Worm (Caenorhabditis elegans) whole organism, mixed stage, embryonic: ENCODE measurements around the gene mrpl-28.
A peak's percentile ranks its signal among the peaks of the same experiment; 100 is the strongest.

Experiments
- M03D4.4 ChIP-seq: sonication (generic microtip); optimal IDR thresholded peaks from 2 replicates; lab custom pipeline; 2017; ENCODE audit warnings: mild to moderate bottlenecking, missing genetic modification characterization, missing compliant biosample characterization
- bed-3 ChIP-seq: fragments of 200-800 bp; sonication (Bioruptor generic); optimal IDR thresholded peaks from 3 replicates; lab custom pipeline; 2018; ENCODE audit warnings: mild to moderate bottlenecking, missing genetic modification characterization, moderate library complexity, missing compliant biosample characterization
- blmp-1 ChIP-seq: fragments of 150-350 bp; optimal IDR thresholded peaks from 2 replicates; lab custom pipeline; 2014; ENCODE audit warnings: missing biosample characterization, missing genetic modification characterization
- ces-1 ChIP-seq: fragments of 150-350 bp; optimal IDR thresholded peaks from 2 replicates; lab custom pipeline; 2014; ENCODE audit warnings: missing biosample characterization, missing genetic modification reagents, missing genetic modification characterization
- cnd-1 ChIP-seq: fragments of 200-800 bp; sonication (Bioruptor generic); optimal IDR thresholded peaks from 2 replicates; lab custom pipeline; 2018; ENCODE audit warnings: mild to moderate bottlenecking, missing genetic modification characterization, missing compliant biosample characterization
- elt-1 ChIP-seq: sonication (generic microtip); optimal IDR thresholded peaks from 2 replicates; lab custom pipeline; 2017; ENCODE audit warnings: missing genetic modification characterization, mild to moderate bottlenecking, missing compliant biosample characterization, antibody characterized with exemption, moderate library complexity, borderline replicate concordance; ENCODE audit not compliant: insufficient read depth
- elt-3 ChIP-seq: fragments of 150-350 bp; optimal IDR thresholded peaks from 2 replicates; lab custom pipeline; 2014; ENCODE audit warnings: missing biosample characterization, missing genetic modification characterization
- flh-1 ChIP-seq: fragments of 200-800 bp; sonication (Bioruptor generic); optimal IDR thresholded peaks from 2 replicates; lab custom pipeline; 2018; ENCODE audit warnings: mild to moderate bottlenecking, missing genetic modification characterization, moderate library complexity, missing compliant biosample characterization
- ham-2 ChIP-seq: fragments of 200-800 bp; sonication (Bioruptor generic); optimal IDR thresholded peaks from 2 replicates; lab custom pipeline; 2018; ENCODE audit warnings: mild to moderate bottlenecking, missing genetic modification characterization, missing compliant biosample characterization
- lin-13 ChIP-seq: fragments of 150-350 bp; optimal IDR thresholded peaks from 2 replicates; lab custom pipeline; 2014; ENCODE audit warnings: missing biosample characterization, missing genetic modification characterization
- lsy-2 ChIP-seq: fragments of 150-350 bp; optimal IDR thresholded peaks from 2 replicates; lab custom pipeline; 2014; ENCODE audit warnings: missing biosample characterization, missing genetic modification characterization
- mep-1 ChIP-seq: fragments of 150-350 bp; optimal IDR thresholded peaks from 2 replicates; lab custom pipeline; 2017; ENCODE audit warnings: missing biosample characterization, missing genetic modification reagents, missing genetic modification characterization, inconsistent platforms
- mls-2 ChIP-seq: sonication (generic microtip); optimal IDR thresholded peaks from 2 replicates; lab custom pipeline; 2016; ENCODE audit warnings: mild to moderate bottlenecking, missing genetic modification characterization, moderate library complexity, missing compliant biosample characterization
- nhr-2 ChIP-seq: fragments of 150-350 bp; optimal IDR thresholded peaks from 2 replicates; lab custom pipeline; 2014; ENCODE audit warnings: missing biosample characterization, missing genetic modification characterization
- nhr-28 ChIP-seq: fragments of 150-350 bp; optimal IDR thresholded peaks from 2 replicates; lab custom pipeline; 2014; ENCODE audit warnings: missing biosample characterization, missing genetic modification characterization
- nhr-76 ChIP-seq: sonication (generic microtip); optimal IDR thresholded peaks from 2 replicates; lab custom pipeline; 2017; ENCODE audit warnings: missing biosample characterization, missing genetic modification characterization
- pha-4 ChIP-seq: fragments of 150-350 bp; optimal IDR thresholded peaks from 2 replicates; lab custom pipeline; 2018; ENCODE audit warnings: missing biosample characterization, missing genetic modification reagents, missing genetic modification characterization
- snpc-4 ChIP-seq: fragments of 150-350 bp; optimal IDR thresholded peaks from 2 replicates; lab custom pipeline; 2014; ENCODE audit warnings: missing biosample characterization, missing genetic modification characterization
- sptf-1 ChIP-seq: sonication (generic microtip); optimal IDR thresholded peaks from 2 replicates; lab custom pipeline; 2017; ENCODE audit warnings: mild to moderate bottlenecking, missing genetic modification characterization, moderate library complexity, missing compliant biosample characterization
- tbx-8 ChIP-seq: fragments of 200-800 bp; sonication (Bioruptor generic); optimal IDR thresholded peaks from 2 replicates; lab custom pipeline; 2018; ENCODE audit warnings: mild to moderate bottlenecking, missing genetic modification characterization, moderate library complexity, missing compliant biosample characterization
- unc-120 ChIP-seq: sonication (generic microtip); optimal IDR thresholded peaks from 2 replicates; lab custom pipeline; 2017; ENCODE audit warnings: missing genetic modification characterization, missing compliant biosample characterization; ENCODE audit not compliant: poor library complexity, severe bottlenecking
- unc-39 ChIP-seq: fragments of 150-350 bp; optimal IDR thresholded peaks from 2 replicates; lab custom pipeline; 2014; ENCODE audit warnings: missing biosample characterization, missing genetic modification characterization
- unc-62 ChIP-seq: fragments of 150-350 bp; optimal IDR thresholded peaks from 2 replicates; lab custom pipeline; 2014; ENCODE audit warnings: missing biosample characterization, missing genetic modification reagents, missing genetic modification characterization
- ztf-11 ChIP-seq: fragments of 150-350 bp; optimal IDR thresholded peaks from 2 replicates; lab custom pipeline; 2014; ENCODE audit warnings: missing biosample characterization, missing genetic modification characterization

Gene mrpl-28

DNA sequence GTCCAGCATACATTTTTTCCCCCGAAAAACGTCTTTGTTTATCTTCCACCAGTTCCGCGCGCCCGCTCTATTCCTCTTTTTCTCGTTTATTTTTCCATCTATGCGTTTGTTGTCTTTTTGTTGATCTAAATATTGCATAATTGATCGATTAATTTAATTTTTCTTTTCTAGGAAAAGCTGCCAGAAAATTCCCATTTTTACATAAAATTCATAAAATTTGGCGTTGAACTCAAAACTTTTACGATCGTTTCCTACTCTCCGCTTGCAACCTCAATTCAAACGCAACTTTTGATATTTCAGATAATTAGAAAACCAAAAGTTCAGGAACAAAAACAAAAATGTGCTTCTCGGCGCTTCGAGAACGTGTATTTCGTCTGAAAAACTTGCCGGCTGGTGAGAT is 46.9 kb downstream of the mrpl-28 start, which contains the start of gene C50D2.2:
TSS of gene C50D2.2 (plus strand) at position 301 of the 400 bp plus-strand sequence.
- TF ChIP-seq snpc-4 (tag; lab: Kevin White, UChicago) = no peak
- no peak for TF ChIP-seq mls-2 (tag; lab: Kevin White, UChicago)
- TF ChIP-seq, all 35 proteins: peak for 0

DNA sequence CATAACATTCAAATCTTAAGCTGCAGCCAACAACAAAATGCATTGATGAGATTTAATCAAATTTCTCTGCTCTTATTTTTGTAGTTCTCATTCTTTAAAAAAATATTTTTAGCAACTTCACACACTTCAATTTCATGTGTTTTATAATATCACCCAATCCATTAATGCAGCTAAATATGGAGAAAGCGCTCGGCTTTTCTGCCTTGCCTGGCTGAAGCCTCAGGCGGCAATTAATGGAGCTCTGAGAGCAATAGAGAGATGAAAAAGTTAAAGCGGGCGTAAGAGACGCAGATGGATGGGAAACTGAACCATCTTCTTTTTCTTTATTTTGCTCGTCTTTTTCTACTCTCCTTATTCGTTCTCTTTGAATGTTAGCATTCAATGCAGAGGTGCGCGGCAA is 48.1 kb downstream of the mrpl-28 start:
- TF ChIP-seq nhr-28 (tag; lab: Kevin White, UChicago) (no peak), ces-1 (peak; percentile 67), mls-2 (tag; lab: Kevin White, UChicago) (peak; percentile 4)

ce11 chrII:105889-106288 is 49.9 kb downstream of the mrpl-28 start, which contains the start of gene txt-1:
Gene txt-1, plus strand, starts transcription at chrII:106189.
- TF ChIP-seq lsy-2 (tag; lab: Kevin White, UChicago) = no peak
- no peak for TF ChIP-seq ztf-11 (tag; lab: Kevin White, UChicago)
- TF ChIP-seq tbx-8 (GFP tag; lab: Kevin White, UChicago) = no peak
- no peak for TF ChIP-seq flh-1
- TF ChIP-seq sptf-1 (tag; lab: Kevin White, UChicago) = no peak
- TF ChIP-seq snpc-4 (tag; lab: Kevin White, UChicago) = no peak
- TF ChIP-seq cnd-1 = no peak
- TF ChIP-seq elt-3 (tag; lab: Kevin White, UChicago) = no peak
- TF ChIP-seq M03D4.4 (tag; lab: Kevin White, UChicago) = no peak
- no peak for TF ChIP-seq pha-4
- no peak for TF ChIP-seq mep-1 (tag; lab: Kevin White, UChicago)
- no peak for TF ChIP-seq blmp-1 (tag; lab: Kevin White, UChicago)
- TF ChIP-seq unc-62 = no peak
- no peak for TF ChIP-seq unc-120 (tag; lab: Kevin White, UChicago)
- TF ChIP-seq bed-3 (GFP tag; lab: Kevin White, UChicago) = no peak
- TF ChIP-seq elt-1 (tag; lab: Kevin White, UChicago) = no peak
- TF ChIP-seq ham-2 (GFP tag; lab: Kevin White, UChicago) = no peak
- no peak for TF ChIP-seq lin-13 (tag; lab: Kevin White, UChicago)
- TF ChIP-seq nhr-2 (tag; lab: Kevin White, UChicago) = no peak
- TF ChIP-seq nhr-76 (tag; lab: Kevin White, UChicago) = no peak

- TF ChIP-seq elt-3 (tag; lab: Kevin White, UChicago) (no peak), pha-4 (no peak), snpc-4 (tag; lab: Kevin White, UChicago) (no peak), ham-2 (GFP tag; lab: Kevin White, UChicago) (no peak), nhr-76 (tag; lab: Kevin White, UChicago) (no peak), unc-39 (tag; lab: Kevin White, UChicago) (no peak)
Observed at ce11 chrII:105327-105882, 50.4 kb downstream of the mrpl-28 start.
